Worm (Caenorhabditis elegans) whole organism, midembryonic: ENCODE results near the gene Y54F10BM.22.

ENCODE experiments used
- cog-1 ChIP-seq: sonication (generic microtip); optimal IDR thresholded peaks from 2 replicates; lab custom pipeline; 2016; ENCODE audit warnings: missing genetic modification characterization, missing compliant biosample characterization
- tab-1 ChIP-seq: fragments of 200-800 bp; sonication (Bioruptor generic); IDR thresholded peaks from 2 replicates; pipeline ENCODE4 v1.3.6; 2022; ENCODE audit warnings: missing genetic modification characterization, missing compliant biosample characterization
- ztf-29 ChIP-seq: fragments of 200-800 bp; sonication (Bioruptor generic); IDR thresholded peaks from 2 replicates; pipeline ENCODE4 v1.3.6; 2022; ENCODE audit warnings: missing genetic modification reagents, missing genetic modification characterization, missing compliant biosample characterization

DNA sequence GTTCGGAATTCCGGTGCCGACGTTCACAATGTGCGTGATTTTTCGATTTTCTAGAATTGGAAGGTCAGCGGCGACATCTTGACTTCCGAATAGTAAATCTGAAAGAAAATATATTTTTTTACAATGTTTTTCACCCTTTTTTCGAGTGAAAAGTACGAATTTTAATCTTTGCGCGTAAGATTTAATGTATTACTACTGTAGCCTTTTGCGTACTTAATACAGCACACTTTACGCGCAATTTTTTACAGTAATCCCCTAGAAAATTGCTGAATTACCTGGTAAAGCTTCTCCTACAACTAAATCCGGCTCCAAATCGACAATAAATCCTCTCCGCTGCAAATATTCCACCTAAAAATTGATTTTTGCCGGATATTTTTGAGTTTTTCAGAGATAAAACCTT, 49.7 kb downstream of the Y54F10BM.22 start:
- TF ChIP-seq ztf-29 (no peak), tab-1 (no peak), cog-1 (tag; lab: Kevin White, UChicago) (no peak)
